Worm (Caenorhabditis elegans) whole organism, young adult: ENCODE results near the gene pap-3.

Source experiments
- F55B11.4 ChIP-seq: sonication (generic microtip); optimal IDR thresholded peaks from 2 replicates; lab custom pipeline; 2016; ENCODE audit warnings: missing compliant biosample characterization, missing genetic modification characterization, borderline replicate concordance; ENCODE audit not compliant: insufficient read depth
- T07F8.4 ChIP-seq: sonication (generic microtip); optimal IDR thresholded peaks from 2 replicates; lab custom pipeline; 2016; ENCODE audit warnings: mild to moderate bottlenecking, missing genetic modification characterization, moderate library complexity, missing compliant biosample characterization
- Y53F4B.3 ChIP-seq: fragments of 200-800 bp; sonication (Bioruptor generic); IDR thresholded peaks from 2 replicates; pipeline ENCODE4 v1.3.6; 2022; ENCODE audit warnings: missing genetic modification reagents, missing genetic modification characterization, missing compliant biosample characterization
- Y53G8AR.9 ChIP-seq: fragments of 200-800 bp; sonication (Bioruptor generic); conservative IDR thresholded peaks from 2 replicates; pipeline ENCODE4 v1.3.6; 2022; ENCODE audit warnings: missing genetic modification reagents, missing genetic modification characterization, missing compliant biosample characterization
- athp-1 ChIP-seq: sonication (generic microtip); optimal IDR thresholded peaks from 2 replicates; lab custom pipeline; 2017; ENCODE audit warnings: mild to moderate bottlenecking, missing genetic modification characterization, missing compliant biosample characterization
- ceh-27 ChIP-seq: fragments of 200-800 bp; sonication (Bioruptor generic); optimal IDR thresholded peaks from 2 replicates; lab custom pipeline; 2018; ENCODE audit warnings: mild to moderate bottlenecking, missing genetic modification characterization, moderate library complexity, missing compliant biosample characterization
- dpl-1 ChIP-seq: fragments of 150-350 bp; optimal IDR thresholded peaks from 2 replicates; lab custom pipeline; 2014; ENCODE audit warnings: missing biosample characterization, missing genetic modification reagents, missing genetic modification characterization
- lin-35 ChIP-seq, 3 experiments: fragments of 150-350 bp in 2 of 3; sonication (generic microtip) in 1 of 3; optimal IDR thresholded peaks; 2 replicates each; lab custom pipeline; 2014 to 2018; ENCODE audit warnings: missing biosample characterization in 3 of 3, missing genetic modification characterization in 3 of 3, missing genetic modification reagents in 3 of 3
- lin-40 ChIP-seq: sonication (generic microtip); optimal IDR thresholded peaks from 2 replicates; lab custom pipeline; 2016; ENCODE audit warnings: missing genetic modification characterization, mild to moderate bottlenecking, missing compliant biosample characterization, missing genotype, missing genetic modification reagents
- nhr-90 ChIP-seq: sonication (generic microtip); optimal IDR thresholded peaks from 2 replicates; lab custom pipeline; 2016; ENCODE audit warnings: missing genotype, mild to moderate bottlenecking, missing genetic modification characterization, missing compliant biosample characterization
- unc-62 ChIP-seq: fragments of 150-350 bp; optimal IDR thresholded peaks from 2 replicates; lab custom pipeline; 2014; ENCODE audit warnings: missing biosample characterization, missing genetic modification reagents, missing genetic modification characterization
- zfh-2 ChIP-seq: fragments of 200-800 bp; sonication (Bioruptor generic); conservative IDR thresholded peaks from 2 replicates; pipeline ENCODE4 v1.3.6; 2022; ENCODE audit warnings: missing genetic modification reagents, missing genetic modification characterization, missing compliant biosample characterization

ce11 chrII:11842766-11843165 is 26.4 kb upstream of the pap-3 start:
- TF ChIP-seq lin-35 (GFP tag; optimal IDR thresholded peaks at IDR 0.05; lab: Kevin White, UChicago) (no peak), T07F8.4 (tag; lab: Kevin White, UChicago) (no peak), ceh-27 (GFP tag; lab: Kevin White, UChicago) (no peak), unc-62 (GFP tag; lab: Kevin White, UChicago) (no peak), Y53F4B.3 (no peak), dpl-1 (GFP tag; lab: Kevin White, UChicago) (no peak), athp-1 (tag; lab: Kevin White, UChicago) (no peak), F55B11.4 (no peak), Y53G8AR.9 (no peak), nhr-90 (tag; lab: Kevin White, UChicago) (no peak), zfh-2 (GFP tag; lab: Robert Waterston, UW) (no peak), lin-40 (no peak)
